Worm (Caenorhabditis elegans) whole organism, early embryonic: Measurements from ENCODE around the gene F39G3.5.

Source experiments
- B0310.2 ChIP-seq: sonication (generic microtip); optimal IDR thresholded peaks from 2 replicates; lab custom pipeline; 2016; ENCODE audit warnings: mild to moderate bottlenecking, missing genetic modification characterization, missing compliant biosample characterization
- F13C5.2 ChIP-seq: sonication (generic microtip); optimal IDR thresholded peaks from 2 replicates; lab custom pipeline; 2017; ENCODE audit warnings: mild to moderate bottlenecking, missing genetic modification characterization, inconsistent platforms, missing compliant biosample characterization
- aly-1 ChIP-seq: sonication (generic microtip); optimal IDR thresholded peaks from 2 replicates; lab custom pipeline; 2016; ENCODE audit warnings: missing genetic modification characterization, missing compliant biosample characterization
- ama-1 ChIP-seq: fragments of 150-350 bp; optimal IDR thresholded peaks from 2 replicates; lab custom pipeline; 2014
- ceh-13 ChIP-seq: fragments of 200-800 bp; sonication (Bioruptor generic); optimal IDR thresholded peaks from 2 replicates; lab custom pipeline; 2018; ENCODE audit warnings: mild to moderate bottlenecking, missing genetic modification characterization, missing compliant biosample characterization
- ceh-36 ChIP-seq: sonication (generic microtip); optimal IDR thresholded peaks from 2 replicates; lab custom pipeline; 2016; ENCODE audit warnings: missing genetic modification characterization, inconsistent platforms, missing compliant biosample characterization
- ets-7 ChIP-seq: sonication (generic microtip); optimal IDR thresholded peaks from 2 replicates; lab custom pipeline; 2016; ENCODE audit warnings: missing genotype, missing genetic modification characterization, missing compliant biosample characterization
- flt-1 ChIP-seq: fragments of 200-800 bp; sonication (Bioruptor generic); IDR thresholded peaks from 2 replicates; pipeline ENCODE4 v1.3.6; 2022; ENCODE audit warnings: missing genetic modification characterization, missing compliant biosample characterization
- hmbx-1 ChIP-seq: sonication (generic microtip); optimal IDR thresholded peaks from 2 replicates; lab custom pipeline; 2016; ENCODE audit warnings: mild to moderate bottlenecking, missing genetic modification characterization, missing compliant biosample characterization
- hmg-4 ChIP-seq: fragments of 200-800 bp; sonication (Bioruptor generic); optimal IDR thresholded peaks from 2 replicates; lab custom pipeline; 2018; ENCODE audit warnings: mild to moderate bottlenecking, missing genetic modification characterization, missing compliant biosample characterization
- hnd-1 ChIP-seq: sonication (generic microtip); optimal IDR thresholded peaks from 2 replicates; lab custom pipeline; 2016; ENCODE audit warnings: missing genetic modification characterization, missing compliant biosample characterization
- pes-1 ChIP-seq: fragments of 200-800 bp; sonication (Bioruptor generic); IDR thresholded peaks from 2 replicates; pipeline ENCODE4 v1.3.6; 2022; ENCODE audit warnings: missing genetic modification reagents, missing genetic modification characterization, missing compliant biosample characterization
- scrt-1 ChIP-seq: fragments of 200-800 bp; sonication (Bioruptor generic); IDR thresholded peaks from 2 replicates; pipeline ENCODE4 v1.3.6; 2022; ENCODE audit warnings: missing genetic modification characterization, missing compliant biosample characterization
- sea-1 ChIP-seq: fragments of 200-800 bp; sonication (Bioruptor generic); conservative IDR thresholded peaks from 2 replicates; pipeline ENCODE4 v1.3.6; 2022; ENCODE audit warnings: missing genetic modification characterization, missing compliant biosample characterization
- tbx-11 ChIP-seq: fragments of 200-800 bp; sonication (Bioruptor generic); IDR thresholded peaks from 2 replicates; pipeline ENCODE4 v1.3.6; 2022; ENCODE audit warnings: missing genetic modification characterization, missing compliant biosample characterization
- tbx-37 ChIP-seq: fragments of 200-800 bp; sonication (Bioruptor generic); conservative IDR thresholded peaks from 2 replicates; pipeline ENCODE4 v1.3.6; 2022; ENCODE audit warnings: missing genetic modification reagents, missing genetic modification characterization, missing compliant biosample characterization
- tra-4 ChIP-seq: sonication (generic microtip); optimal IDR thresholded peaks from 2 replicates; lab custom pipeline; 2017; ENCODE audit warnings: missing genetic modification characterization, missing compliant biosample characterization

The F39G3.5 gene

ce11 chrV:4722314-4722713, at the start of gene F39G3.5:
Gene F39G3.5, plus strand, starts transcription at chrV:4722614.
- TF ChIP-seq ceh-13 (GFP tag; lab: Kevin White, UChicago), result no peak
- no peak for TF ChIP-seq tbx-37 (GFP tag; lab: Robert Waterston, UW)
- no peak for TF ChIP-seq tbx-11 (GFP tag; lab: Robert Waterston, UW)
- no peak for TF ChIP-seq hmg-4 (GFP tag; lab: Kevin White, UChicago)
- TF ChIP-seq B0310.2 (tag; lab: Kevin White, UChicago), result no peak
- TF ChIP-seq F13C5.2 (tag; lab: Kevin White, UChicago), result no peak
- no peak for TF ChIP-seq ets-7 (tag; lab: Kevin White, UChicago)
- no peak for TF ChIP-seq aly-1 (tag; lab: Kevin White, UChicago)
- no peak for TF ChIP-seq sea-1 (GFP tag; lab: Robert Waterston, UW)
- no peak for TF ChIP-seq tra-4 (tag; lab: Kevin White, UChicago)
- no peak for TF ChIP-seq pes-1 (GFP tag; lab: Robert Waterston, UW)
- no peak for TF ChIP-seq hnd-1 (tag; lab: Kevin White, UChicago)
- no peak for TF ChIP-seq hmbx-1 (tag; lab: Kevin White, UChicago)
- TF ChIP-seq ceh-36, result no peak
- no peak for TF ChIP-seq flt-1 (GFP tag; lab: Robert Waterston, UW)
- no peak for TF ChIP-seq ama-1
- TF ChIP-seq scrt-1 (GFP tag; lab: Robert Waterston, UW), result no peak

- TF ChIP-seq aly-1 (tag; lab: Kevin White, UChicago), result no peak
- TF ChIP-seq B0310.2 (tag; lab: Kevin White, UChicago), result no peak
- TF ChIP-seq hnd-1 (tag; lab: Kevin White, UChicago), result no peak
- no peak for TF ChIP-seq flt-1 (GFP tag; lab: Robert Waterston, UW)
- TF ChIP-seq scrt-1 (GFP tag; lab: Robert Waterston, UW), result no peak
- no peak for TF ChIP-seq F13C5.2 (tag; lab: Kevin White, UChicago)
- TF ChIP-seq ets-7 (tag; lab: Kevin White, UChicago), result no peak
- TF ChIP-seq hmbx-1 (tag; lab: Kevin White, UChicago), result no peak
These were observed 47.9 kb upstream of the F39G3.5 start, which contains the start of gene K03B4.8 for ce11 chrV:4674506-4674905. Gene K03B4.8, minus strand, starts transcription at chrV:4674606.

ce11 chrV:4676092-4676491, 46.3 kb upstream of the F39G3.5 start, which contains the start of gene K03B4.6:
Gene K03B4.6, minus strand, starts transcription at chrV:4676192.
- TF ChIP-seq hmbx-1 (tag; lab: Kevin White, UChicago) (no peak), ceh-13 (GFP tag; lab: Kevin White, UChicago) (no peak), ama-1 (no peak), tbx-11 (GFP tag; lab: Robert Waterston, UW) (no peak), ceh-36 (no peak), aly-1 (tag; lab: Kevin White, UChicago) (no peak), tbx-37 (GFP tag; lab: Robert Waterston, UW) (no peak), ets-7 (tag; lab: Kevin White, UChicago) (no peak), scrt-1 (GFP tag; lab: Robert Waterston, UW) (no peak), tra-4 (tag; lab: Kevin White, UChicago) (no peak)

- TF ChIP-seq tbx-11 (GFP tag; lab: Robert Waterston, UW) (no peak), hnd-1 (tag; lab: Kevin White, UChicago) (no peak), aly-1 (tag; lab: Kevin White, UChicago) (no peak), sea-1 (GFP tag; lab: Robert Waterston, UW) (no peak), B0310.2 (tag; lab: Kevin White, UChicago) (no peak), tbx-37 (GFP tag; lab: Robert Waterston, UW) (no peak)
These were observed 45.6 kb upstream of the F39G3.5 start for ce11 chrV:4676812-4677211.

- TF ChIP-seq tra-4 (tag; lab: Kevin White, UChicago), result no peak
- no peak for TF ChIP-seq scrt-1 (GFP tag; lab: Robert Waterston, UW)
- no peak for TF ChIP-seq tbx-37 (GFP tag; lab: Robert Waterston, UW)
- TF ChIP-seq hmg-4 (GFP tag; lab: Kevin White, UChicago), result no peak
- TF ChIP-seq pes-1 (GFP tag; lab: Robert Waterston, UW), result no peak
- no peak for TF ChIP-seq ama-1
- no peak for TF ChIP-seq hmbx-1 (tag; lab: Kevin White, UChicago)
- no peak for TF ChIP-seq F13C5.2 (tag; lab: Kevin White, UChicago)
- no peak for TF ChIP-seq tbx-11 (GFP tag; lab: Robert Waterston, UW)
- TF ChIP-seq ceh-13 (GFP tag; lab: Kevin White, UChicago), result no peak
- TF ChIP-seq sea-1 (GFP tag; lab: Robert Waterston, UW), result no peak
- TF ChIP-seq ets-7 (tag; lab: Kevin White, UChicago), result no peak
- no peak for TF ChIP-seq aly-1 (tag; lab: Kevin White, UChicago)
- no peak for TF ChIP-seq hnd-1 (tag; lab: Kevin White, UChicago)
- TF ChIP-seq ceh-36, result no peak
- no peak for TF ChIP-seq B0310.2 (tag; lab: Kevin White, UChicago)
These were observed 40.7 kb upstream of the F39G3.5 start, which contains the start of gene K03B4.4 for ce11 chrV:4681670-4682069. Gene K03B4.4, plus strand, starts transcription at chrV:4681970.

- TF ChIP-seq sea-1 (GFP tag; lab: Robert Waterston, UW), result no peak
- peak; percentile 73 for TF ChIP-seq ceh-36
- TF ChIP-seq aly-1 (tag; lab: Kevin White, UChicago), result no peak
- no peak for TF ChIP-seq pes-1 (GFP tag; lab: Robert Waterston, UW)
- no peak for TF ChIP-seq flt-1 (GFP tag; lab: Robert Waterston, UW)
These were observed 38.3 kb upstream of the F39G3.5 start for ce11 chrV:4684137-4684536.

ce11 chrV:4686680-4687470, 35.5 kb upstream of the F39G3.5 start, which contains the start of gene taf-10:
Gene taf-10, plus strand, starts transcription at chrV:4687103.
- TF ChIP-seq hmbx-1 (tag; lab: Kevin White, UChicago) (no peak), ama-1 (no peak), tbx-37 (GFP tag; lab: Robert Waterston, UW) (no peak), F13C5.2 (tag; lab: Kevin White, UChicago) (peak; percentile 54), tra-4 (tag; lab: Kevin White, UChicago) (no peak), ceh-13 (GFP tag; lab: Kevin White, UChicago) (no peak)
